Fruit fly (Drosophila melanogaster): Measurements from ENCODE around the gene CG31041.

Gene CG31041

dm6 chr3R:29625883-29626282, 35.2 kb upstream of the CG31041 start (continued):
- no peak for TF ChIP-seq fd59A (GFP tag; optimal IDR thresholded peaks at IDR 0.05)

- peak; percentile 2 for TF ChIP-seq Hr39 (GFP tag; optimal IDR thresholded peaks at IDR 0.05)
- peak; percentile 99 for TF ChIP-seq svp (GFP tag)
- TF ChIP-seq fkh (GFP tag; optimal IDR thresholded peaks at IDR 0.05), result peak; percentile 20
- TF ChIP-seq Hr38 (GFP tag; optimal IDR thresholded peaks at IDR 0.05), result no peak
- no peak for TF ChIP-seq Gug (GFP tag; IDR thresholded peaks at IDR 0.05)
- no peak for TF ChIP-seq achi (GFP tag; optimal IDR thresholded peaks at IDR 0.05)
- TF ChIP-seq vri (GFP tag; optimal IDR thresholded peaks at IDR 0.05), result peak; percentile 50
- TF ChIP-seq ss (GFP tag; optimal IDR thresholded peaks at IDR 0.05), result peak in 1 of 2 experiments; percentile 18
- no peak for TF ChIP-seq CG34406 (GFP tag; optimal IDR thresholded peaks at IDR 0.05)
Observed at dm6 chr3R:29620712-29621479, 30.2 kb upstream of the CG31041 start.

dm6 chr3R:29618515-29619157, 27.9 kb upstream of the CG31041 start, which contains the start of gene CG1907:
Gene CG1907, plus strand, starts transcription at chr3R:29619065.
- peak; percentile 92 for TF ChIP-seq Blimp-1 (GFP tag; optimal IDR thresholded peaks at IDR 0.05)
- TF ChIP-seq Hr39 (GFP tag; optimal IDR thresholded peaks at IDR 0.05), result peak; percentile 91
- peak; percentile 95 for TF ChIP-seq CG9139 (GFP tag; optimal IDR thresholded peaks at IDR 0.05)
- peak; percentile 93 for TF ChIP-seq CG4318 (GFP tag; optimal IDR thresholded peaks at IDR 0.05)
- TF ChIP-seq Gug (GFP tag; IDR thresholded peaks at IDR 0.05), result peak; percentile 98
- peak; percentile 88 for TF ChIP-seq fkh (GFP tag; optimal IDR thresholded peaks at IDR 0.05)
- TF ChIP-seq Smox (GFP tag; optimal IDR thresholded peaks at IDR 0.05), result peak; percentile 91
- TF ChIP-seq Eip75B (GFP tag; optimal IDR thresholded peaks at IDR 0.05), result peak; percentile 92
- peak; percentile 97 for TF ChIP-seq CG6854 (GFP tag; optimal IDR thresholded peaks at IDR 0.05)
- peak; percentile 96 for TF ChIP-seq esn (GFP tag; optimal IDR thresholded peaks at IDR 0.05)
- TF ChIP-seq svp (GFP tag), result peak; percentile 97
- TF ChIP-seq Eip93F (GFP tag; optimal IDR thresholded peaks at IDR 0.05), result peak; percentile 88
- TF ChIP-seq CG16779 (tag; optimal IDR thresholded peaks at IDR 0.05), result peak; percentile 94
- peak; percentile 97 for TF ChIP-seq OdsH (GFP tag; optimal IDR thresholded peaks at IDR 0.05)
- TF ChIP-seq spab (GFP tag; optimal IDR thresholded peaks at IDR 0.05), result peak; percentile 95
- peak; percentile 96 for TF ChIP-seq dsx (GFP tag; optimal IDR thresholded peaks at IDR 0.05; ENCODE audit: poor library complexity, severe bottlenecking)
- TF ChIP-seq ss (GFP tag; optimal IDR thresholded peaks at IDR 0.05), result peak; percentile 91 to 97
- TF ChIP-seq CG10669 (GFP tag; optimal IDR thresholded peaks at IDR 0.05), result peak; percentile 95
- TF ChIP-seq Sox102F (GFP tag; optimal IDR thresholded peaks at IDR 0.05), result peak; percentile 93
- TF ChIP-seq CG6163 (GFP tag; IDR thresholded peaks at IDR 0.05), result peak; percentile 99
- TF ChIP-seq Lpt (GFP tag; optimal IDR thresholded peaks at IDR 0.05), result peak; percentile 97
- peak; percentile 98 for TF ChIP-seq CG8632 (GFP tag; optimal IDR thresholded peaks at IDR 0.05)
- TF ChIP-seq fd59A (GFP tag; optimal IDR thresholded peaks at IDR 0.05), result peak; percentile 92
- TF ChIP-seq CG7368 (GFP tag; optimal IDR thresholded peaks at IDR 0.05), result peak; percentile 94
- TF ChIP-seq Hr38 (GFP tag; optimal IDR thresholded peaks at IDR 0.05), result no peak
- TF ChIP-seq Ets21C (GFP tag; optimal IDR thresholded peaks at IDR 0.05), result peak; percentile 85
- TF ChIP-seq lz (GFP tag; optimal IDR thresholded peaks at IDR 0.05), result peak; percentile 95
- peak; percentile 98 for TF ChIP-seq CG15336 (GFP tag; IDR thresholded peaks at IDR 0.05)
- peak; percentile 95 for TF ChIP-seq cyc (GFP tag; optimal IDR thresholded peaks at IDR 0.05)
- TF ChIP-seq CG10631 (GFP tag; optimal IDR thresholded peaks at IDR 0.05), result peak; percentile 98
- peak; percentile 97 for TF ChIP-seq CG11762 (GFP tag; optimal IDR thresholded peaks at IDR 0.05; ENCODE audit: insufficient read depth)
- peak; percentile 93 for TF ChIP-seq CG1621 (tag; optimal IDR thresholded peaks at IDR 0.05)
- peak; percentile 92 for TF ChIP-seq Hr4 (GFP tag; optimal IDR thresholded peaks at IDR 0.05)
- peak; percentile 93 for TF ChIP-seq dac (GFP tag; optimal IDR thresholded peaks at IDR 0.05)
- peak; percentile 90 for TF ChIP-seq pdm3 (GFP tag; optimal IDR thresholded peaks at IDR 0.05)
- peak; percentile 97 for TF ChIP-seq acj6 (GFP tag; optimal IDR thresholded peaks at IDR 0.05)
- TF ChIP-seq eg (GFP tag; IDR thresholded peaks at IDR 0.05), result peak; percentile 99
- TF ChIP-seq net (GFP tag; optimal IDR thresholded peaks at IDR 0.05), result peak; percentile 96
- TF ChIP-seq CG8319 (GFP tag; optimal IDR thresholded peaks at IDR 0.05), result peak; percentile 96
- TF ChIP-seq CG6276 (GFP tag; optimal IDR thresholded peaks at IDR 0.05), result peak; percentile 96
- peak; percentile 97 for TF ChIP-seq Eip78C (GFP tag)

All from whole organism, prepupa.